Fruit fly (Drosophila melanogaster): ENCODE data around the gene CG9121.

DNA sequence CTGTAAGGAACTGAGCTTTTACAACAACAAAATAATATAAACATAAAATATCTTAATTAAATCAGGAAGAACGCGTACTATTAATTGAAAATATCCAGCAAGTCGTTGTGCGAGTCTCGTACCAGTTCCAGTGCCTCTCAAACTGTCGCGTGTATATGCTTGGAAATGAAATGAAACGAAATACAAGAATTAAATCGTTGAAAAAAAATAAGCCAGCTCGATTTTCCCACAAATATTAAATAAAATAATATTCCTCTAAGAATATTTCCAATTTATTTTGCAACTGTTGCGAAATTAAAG is 21.1 kb downstream of the CG9121 start:
- TF ChIP-seq CTCF (optimal IDR thresholded peaks at IDR 0.05): no peak
- TF ChIP-seq CG8478 (optimal IDR thresholded peaks at IDR 0.05): no peak
